Worm (Caenorhabditis elegans) whole organism, late embryonic: ENCODE results near the gene clec-57.

Experiments used
- F13H6.1 ChIP-seq: sonication (generic microtip); optimal IDR thresholded peaks from 2 replicates; lab custom pipeline; 2016; ENCODE audit warnings: missing genetic modification characterization, missing compliant biosample characterization
- K02D7.2 ChIP-seq: sonication (generic microtip); optimal IDR thresholded peaks from 2 replicates; lab custom pipeline; 2017; ENCODE audit warnings: mild to moderate bottlenecking, missing genetic modification characterization, missing compliant biosample characterization
- K09A11.1 ChIP-seq: sonication (generic microtip); optimal IDR thresholded peaks from 2 replicates; lab custom pipeline; 2017; ENCODE audit warnings: antibody characterized with exemption, mild to moderate bottlenecking, missing genetic modification characterization, missing compliant biosample characterization; ENCODE audit not compliant: insufficient read depth
- T23F11.4 ChIP-seq: fragments of 200-800 bp; sonication (Bioruptor generic); optimal IDR thresholded peaks from 2 replicates; lab custom pipeline; 2018; ENCODE audit warnings: mild to moderate bottlenecking, missing genetic modification characterization, missing compliant biosample characterization
- ahr-1 ChIP-seq: sonication (generic microtip); optimal IDR thresholded peaks from 2 replicates; lab custom pipeline; 2016; ENCODE audit warnings: missing genetic modification characterization, missing compliant biosample characterization
- ceh-19 ChIP-seq: fragments of 200-800 bp; sonication (Bioruptor generic); optimal IDR thresholded peaks from 2 replicates; lab custom pipeline; 2018; ENCODE audit warnings: mild to moderate bottlenecking, missing genetic modification characterization, missing compliant biosample characterization
- ceh-2 ChIP-seq: sonication (generic microtip); optimal IDR thresholded peaks from 2 replicates; lab custom pipeline; 2016; ENCODE audit warnings: missing genotype, missing genetic modification characterization, missing compliant biosample characterization
- ceh-22 ChIP-seq: sonication (generic microtip); optimal IDR thresholded peaks from 2 replicates; lab custom pipeline; 2017; ENCODE audit warnings: missing biosample characterization, missing genetic modification characterization
- ceh-24 ChIP-seq: sonication (generic microtip); optimal IDR thresholded peaks from 2 replicates; lab custom pipeline; 2016; ENCODE audit warnings: mild to moderate bottlenecking, missing genetic modification characterization, missing compliant biosample characterization
- ceh-30 ChIP-seq: fragments of 150-350 bp; optimal IDR thresholded peaks from 2 replicates; lab custom pipeline; 2014; ENCODE audit warnings: missing biosample characterization, missing genetic modification characterization
- ceh-31 ChIP-seq: sonication (generic microtip); optimal IDR thresholded peaks from 2 replicates; lab custom pipeline; 2016; ENCODE audit warnings: missing genetic modification characterization, missing compliant biosample characterization
- ceh-34 ChIP-seq: sonication (generic microtip); optimal IDR thresholded peaks from 2 replicates; lab custom pipeline; 2016; ENCODE audit warnings: mild to moderate bottlenecking, missing genetic modification characterization, missing compliant biosample characterization
- ceh-45 ChIP-seq: fragments of 200-800 bp; sonication (Bioruptor generic); IDR thresholded peaks from 2 replicates; pipeline ENCODE4 v1.3.6; 2022; ENCODE audit warnings: missing genetic modification reagents, missing genetic modification characterization, missing compliant biosample characterization
- ceh-9 ChIP-seq: sonication (generic microtip); optimal IDR thresholded peaks from 2 replicates; lab custom pipeline; 2016; ENCODE audit warnings: mild to moderate bottlenecking, missing genetic modification characterization, inconsistent platforms, missing compliant biosample characterization
- elt-4 ChIP-seq: sonication (generic microtip); optimal IDR thresholded peaks from 2 replicates; lab custom pipeline; 2016; ENCODE audit warnings: missing genetic modification characterization, missing compliant biosample characterization
- eyg-1 ChIP-seq: sonication (generic microtip); optimal IDR thresholded peaks from 2 replicates; lab custom pipeline; 2016; ENCODE audit warnings: missing genotype, missing genetic modification characterization, missing compliant biosample characterization
- fkh-10 ChIP-seq: fragments of 150-350 bp; optimal IDR thresholded peaks from 2 replicates; lab custom pipeline; 2014; ENCODE audit warnings: missing biosample characterization, missing genetic modification reagents, missing genetic modification characterization
- gmeb-2 ChIP-seq: sonication (generic microtip); optimal IDR thresholded peaks from 2 replicates; lab custom pipeline; 2016; ENCODE audit warnings: missing genetic modification characterization, inconsistent platforms, missing compliant biosample characterization
- hlh-13 ChIP-seq: fragments of 200-800 bp; sonication (Bioruptor generic); optimal IDR thresholded peaks from 2 replicates; lab custom pipeline; 2018; ENCODE audit warnings: mild to moderate bottlenecking, missing genetic modification characterization, missing compliant biosample characterization
- hlh-15 ChIP-seq: sonication (generic microtip); optimal IDR thresholded peaks from 2 replicates; lab custom pipeline; 2016; ENCODE audit warnings: missing genetic modification characterization, missing compliant biosample characterization
- hlh-8 ChIP-seq: sonication (generic microtip); optimal IDR thresholded peaks from 2 replicates; lab custom pipeline; 2016; ENCODE audit warnings: missing genotype, missing genetic modification characterization, missing compliant biosample characterization
- madf-2 ChIP-seq: sonication (generic microtip); optimal IDR thresholded peaks from 2 replicates; lab custom pipeline; 2017; ENCODE audit warnings: missing genetic modification characterization, missing compliant biosample characterization
- mec-3 ChIP-seq: sonication (generic microtip); optimal IDR thresholded peaks from 2 replicates; lab custom pipeline; 2016; ENCODE audit warnings: borderline replicate concordance, missing genetic modification characterization, missing compliant biosample characterization
- nhr-11 ChIP-seq: fragments of 150-350 bp; optimal IDR thresholded peaks from 2 replicates; lab custom pipeline; 2014; ENCODE audit warnings: missing biosample characterization, missing genetic modification characterization
- nhr-232 ChIP-seq: sonication (generic microtip); optimal IDR thresholded peaks from 2 replicates; lab custom pipeline; 2016; ENCODE audit warnings: missing genetic modification characterization, missing compliant biosample characterization
- pag-3 ChIP-seq: sonication (generic microtip); optimal IDR thresholded peaks from 2 replicates; lab custom pipeline; 2016; ENCODE audit warnings: missing compliant biosample characterization, missing genetic modification characterization, borderline replicate concordance
- pax-1 ChIP-seq: fragments of 150-350 bp; optimal IDR thresholded peaks from 2 replicates; lab custom pipeline; 2014; ENCODE audit warnings: missing biosample characterization, missing genetic modification characterization
- pha-4 ChIP-seq: fragments of 150-350 bp; optimal IDR thresholded peaks from 2 replicates; lab custom pipeline; 2018; ENCODE audit warnings: missing biosample characterization, missing genetic modification reagents, missing genetic modification characterization
- pros-1 ChIP-seq: fragments of 150-350 bp; optimal IDR thresholded peaks from 2 replicates; lab custom pipeline; 2014; ENCODE audit warnings: missing biosample characterization, missing genetic modification reagents, missing genetic modification characterization
- ref-2 ChIP-seq: sonication (generic microtip); optimal IDR thresholded peaks from 2 replicates; lab custom pipeline; 2016; ENCODE audit warnings: missing genetic modification characterization, missing compliant biosample characterization
- sdc-2 ChIP-seq: sonication (generic microtip); optimal IDR thresholded peaks from 2 replicates; lab custom pipeline; 2016; ENCODE audit warnings: missing genotype, missing genetic modification characterization, missing compliant biosample characterization
- sox-4 ChIP-seq: sonication (generic microtip); optimal IDR thresholded peaks from 2 replicates; lab custom pipeline; 2017; ENCODE audit warnings: mild to moderate bottlenecking, missing genetic modification characterization, inconsistent platforms, missing compliant biosample characterization
- tbx-2 ChIP-seq: sonication (generic microtip); optimal IDR thresholded peaks from 2 replicates; lab custom pipeline; 2016; ENCODE audit warnings: missing genetic modification characterization, missing compliant biosample characterization
- tbx-7 ChIP-seq: sonication (generic microtip); optimal IDR thresholded peaks from 2 replicates; lab custom pipeline; 2016; ENCODE audit warnings: missing genotype, missing genetic modification characterization, missing compliant biosample characterization
- ttx-3 ChIP-seq: sonication (generic microtip); optimal IDR thresholded peaks from 2 replicates; lab custom pipeline; 2016; ENCODE audit warnings: missing genetic modification reagents, missing genetic modification characterization, missing compliant biosample characterization
- unc-42 ChIP-seq: sonication (generic microtip); optimal IDR thresholded peaks from 2 replicates; lab custom pipeline; 2016; ENCODE audit warnings: missing genotype, missing genetic modification characterization, missing compliant biosample characterization

clec-57 gene

DNA sequence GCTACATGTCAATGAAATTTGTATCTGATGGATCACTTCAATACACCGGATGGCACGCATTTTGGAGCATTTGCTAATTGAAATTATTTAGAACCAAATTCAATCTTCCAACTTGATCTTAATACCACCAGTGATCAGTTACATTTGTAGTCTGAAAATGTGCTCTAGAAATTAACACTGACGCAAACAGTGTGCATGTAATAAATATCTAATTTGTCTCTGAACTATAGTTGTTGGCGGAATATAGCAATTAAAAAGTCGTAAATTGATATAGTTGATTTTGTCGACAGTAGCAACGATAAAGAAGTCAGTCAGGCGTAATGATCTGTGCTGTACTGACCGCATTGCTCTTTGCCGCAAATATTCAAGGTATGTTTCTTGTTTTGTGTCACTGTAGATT, 3.2 kb downstream of the clec-57 start, which contains the start of gene clec-227:
Gene clec-227, plus strand, starts transcription at position 301 of the 400 bp plus-strand sequence.
- no peak for TF ChIP-seq ceh-22 (tag; lab: Kevin White, UChicago)
- no peak for TF ChIP-seq T23F11.4 (GFP tag; lab: Kevin White, UChicago)
- TF ChIP-seq ceh-19 (GFP tag; lab: Kevin White, UChicago) = no peak
- TF ChIP-seq nhr-11 (tag; lab: Kevin White, UChicago) = no peak
- no peak for TF ChIP-seq ttx-3 (tag; lab: Kevin White, UChicago)
- TF ChIP-seq pax-1 (tag; lab: Kevin White, UChicago) = no peak
- TF ChIP-seq ref-2 (tag; lab: Kevin White, UChicago) = no peak
- TF ChIP-seq ceh-9 (tag; lab: Kevin White, UChicago) = no peak
- no peak for TF ChIP-seq eyg-1
- TF ChIP-seq F13H6.1 = no peak
- TF ChIP-seq fkh-10 (GFP tag; lab: Kevin White, UChicago) = no peak
- no peak for TF ChIP-seq ceh-24
- no peak for TF ChIP-seq tbx-7 (tag; lab: Kevin White, UChicago)
- no peak for TF ChIP-seq madf-2
- no peak for TF ChIP-seq elt-4 (tag; lab: Kevin White, UChicago)

DNA sequence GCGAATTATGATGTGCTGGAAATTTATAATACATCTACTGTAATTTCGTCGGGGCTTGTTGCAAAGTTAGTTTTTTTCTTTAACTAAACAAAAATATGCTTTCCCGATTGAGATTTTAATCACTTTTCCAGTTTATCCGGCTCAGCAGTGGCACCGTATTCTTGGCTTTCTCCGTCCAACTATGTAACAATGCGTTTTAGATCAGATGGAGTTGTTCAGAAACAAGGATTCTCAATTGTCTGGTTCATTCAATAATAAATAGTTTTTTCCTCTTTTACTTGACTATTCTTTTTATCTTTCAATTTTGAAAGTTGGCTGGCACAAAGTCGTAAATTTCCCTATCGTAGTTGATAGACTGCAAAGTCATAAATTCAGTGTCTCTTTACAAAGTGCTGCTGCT, 5.1 kb downstream of the clec-57 start, which contains the start of gene clec-56:
Gene clec-56, plus strand, starts transcription at position 301 of the 400 bp plus-strand sequence.
- no peak for TF ChIP-seq fkh-10 (GFP tag; lab: Kevin White, UChicago)

DNA sequence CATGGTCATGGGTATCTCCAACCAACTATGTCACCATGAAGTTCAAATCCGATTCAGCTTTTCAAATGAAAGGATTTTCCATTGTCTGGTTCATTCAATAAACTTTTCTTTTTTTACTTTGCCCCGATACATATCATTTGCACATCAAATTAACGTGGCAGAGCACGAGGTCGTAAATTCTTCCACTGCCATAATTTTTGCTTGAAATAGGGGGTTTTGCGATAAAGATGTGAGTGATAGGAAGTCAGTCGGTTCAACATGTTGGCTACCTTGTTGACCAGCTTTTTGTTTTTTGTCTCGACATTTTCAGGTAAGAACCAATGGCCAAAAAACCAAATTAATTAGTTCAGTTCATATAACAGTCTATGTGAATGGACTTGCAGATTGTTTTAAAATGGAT, 7.6 kb downstream of the clec-57 start, which contains the start of gene clec-54:
Gene clec-54, plus strand, starts transcription at position 224 of the 400 bp plus-strand sequence.
- TF ChIP-seq sox-4 (tag; lab: Kevin White, UChicago) (no peak), ceh-30 (tag; lab: Kevin White, UChicago) (no peak), pha-4 (tag; lab: Kevin White, UChicago) (no peak), gmeb-2 (tag; lab: Kevin White, UChicago) (no peak), sdc-2 (tag; lab: Kevin White, UChicago) (no peak), mec-3 (tag; lab: Kevin White, UChicago) (no peak), hlh-8 (tag; lab: Kevin White, UChicago) (no peak), elt-4 (tag; lab: Kevin White, UChicago) (no peak), ceh-34 (no peak), ceh-31 (tag; lab: Kevin White, UChicago) (no peak), nhr-232 (tag; lab: Kevin White, UChicago) (no peak), madf-2 (no peak), ceh-9 (tag; lab: Kevin White, UChicago) (no peak), ref-2 (tag; lab: Kevin White, UChicago) (no peak), K09A11.1 (tag; lab: Kevin White, UChicago) (no peak), nhr-11 (tag; lab: Kevin White, UChicago) (no peak), ahr-1 (no peak)

DNA sequence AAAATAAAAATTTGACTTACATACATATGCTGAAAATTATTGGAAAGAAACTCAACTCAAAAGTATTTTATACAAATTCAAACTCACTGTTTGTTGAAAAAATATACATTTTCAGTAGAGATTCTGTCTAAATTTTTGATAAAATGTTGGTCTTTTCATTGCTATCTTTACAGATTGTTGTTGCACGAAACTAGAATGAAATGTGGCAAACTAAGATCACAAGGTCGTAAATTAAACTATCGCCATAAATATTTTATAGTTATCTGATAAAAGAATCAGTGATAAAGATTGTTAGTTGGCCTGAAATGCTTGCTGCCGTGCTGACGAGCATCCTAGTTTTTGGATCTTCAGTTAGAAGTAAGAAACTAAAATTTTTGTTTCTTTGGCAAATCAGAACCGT, 9.9 kb downstream of the clec-57 start, which contains the start of gene clec-55:
Gene clec-55, plus strand, starts transcription at position 301 of the 400 bp plus-strand sequence.
- TF ChIP-seq ceh-2 (tag; lab: Kevin White, UChicago) (no peak), pros-1 (tag; lab: Kevin White, UChicago) (no peak), hlh-13 (GFP tag; lab: Kevin White, UChicago) (no peak), hlh-15 (no peak), ceh-22 (tag; lab: Kevin White, UChicago) (no peak), pax-1 (tag; lab: Kevin White, UChicago) (no peak), ceh-45 (GFP tag; lab: Robert Waterston, UW) (no peak), K09A11.1 (tag; lab: Kevin White, UChicago) (no peak), hlh-8 (tag; lab: Kevin White, UChicago) (no peak), ceh-31 (tag; lab: Kevin White, UChicago) (no peak), ref-2 (tag; lab: Kevin White, UChicago) (no peak), ttx-3 (tag; lab: Kevin White, UChicago) (no peak), tbx-2 (tag; lab: Kevin White, UChicago) (no peak), K02D7.2 (no peak), pag-3 (tag; lab: Kevin White, UChicago) (no peak), unc-42 (tag; lab: Kevin White, UChicago) (no peak), ceh-9 (tag; lab: Kevin White, UChicago) (no peak), ceh-34 (no peak)
